Fruit fly (Drosophila melanogaster) whole organism, embryonic: ENCODE data around the gene dmGlut.

Source experiments
- B-H2 ChIP-seq: fragments of 200-800 bp; sonication (Bioruptor generic); optimal IDR thresholded peaks from 2 replicates; lab custom pipeline; 2018; ENCODE audit warnings: missing biosample characterization, mild to moderate bottlenecking, missing genetic modification characterization
- Bdp1 ChIP-seq: fragments of 200-800 bp; sonication (Bioruptor generic); optimal IDR thresholded peaks from 3 replicates; lab custom pipeline; 2016; ENCODE audit warnings: missing biosample characterization, missing genetic modification characterization
- CG10209 ChIP-seq: fragments of 200-800 bp; sonication (Bioruptor generic); optimal IDR thresholded peaks from 3 replicates; lab custom pipeline; 2017; ENCODE audit warnings: missing biosample characterization, mild to moderate bottlenecking, missing genetic modification characterization, missing genetic modification reagents
- CG10565 ChIP-seq: fragments of 200-800 bp; sonication (Bioruptor generic); optimal IDR thresholded peaks from 3 replicates; lab custom pipeline; 2016; ENCODE audit warnings: missing biosample characterization, mild to moderate bottlenecking, missing genetic modification characterization
- CG11398 ChIP-seq: fragments of 200-800 bp; sonication (Bioruptor generic); optimal IDR thresholded peaks from 2 replicates; lab custom pipeline; 2016; ENCODE audit warnings: missing biosample characterization, missing genetic modification characterization
- CG12942 ChIP-seq: fragments of 200-800 bp; sonication (Bioruptor generic); optimal IDR thresholded peaks from 3 replicates; lab custom pipeline; 2016; ENCODE audit warnings: missing biosample characterization, missing genetic modification characterization
- CG14014 ChIP-seq: fragments of 200-800 bp; sonication (Bioruptor generic); IDR thresholded peaks from 2 replicates; pipeline ENCODE4 v1.3.6; 2022; ENCODE audit warnings: missing biosample characterization, missing genetic modification characterization
- CG1529 ChIP-seq: fragments of 200-800 bp; sonication (Bioruptor generic); optimal IDR thresholded peaks from 3 replicates; lab custom pipeline; 2018; ENCODE audit warnings: missing biosample characterization, missing genetic modification characterization
- CG16863 ChIP-seq: fragments of 200-800 bp; sonication (Bioruptor generic); optimal IDR thresholded peaks from 3 replicates; lab custom pipeline; 2016; ENCODE audit warnings: missing biosample characterization, missing genetic modification characterization
- CG2199 ChIP-seq: fragments of 200-800 bp; sonication (Bioruptor generic); IDR thresholded peaks from 3 replicates; pipeline ENCODE4 v1.3.6; 2022; ENCODE audit warnings: missing biosample characterization, missing genetic modification characterization
- CG3407 ChIP-seq: fragments of 200-800 bp; sonication (Bioruptor generic); optimal IDR thresholded peaks from 2 replicates; lab custom pipeline; 2018; ENCODE audit warnings: missing biosample characterization, mild to moderate bottlenecking, missing genetic modification characterization
- CG4730 ChIP-seq: fragments of 200-800 bp; sonication (Bioruptor generic); IDR thresholded peaks from 2 replicates; pipeline ENCODE4 v1.3.6; 2022; ENCODE audit warnings: missing biosample characterization, missing genetic modification characterization
- CG5245 ChIP-seq: fragments of 200-800 bp; sonication (Bioruptor generic); optimal IDR thresholded peaks from 3 replicates; lab custom pipeline; 2016; ENCODE audit warnings: missing biosample characterization, missing genetic modification characterization
- CG6272 ChIP-seq: fragments of 200-800 bp; sonication (Bioruptor generic); IDR thresholded peaks from 2 replicates; pipeline ENCODE4 v1.3.6; 2022; ENCODE audit warnings: missing biosample characterization, missing genetic modification characterization
- Camta ChIP-seq: fragments of 200-800 bp; sonication (Bioruptor generic); optimal IDR thresholded peaks from 2 replicates; lab custom pipeline; 2016; ENCODE audit warnings: missing biosample characterization, missing genetic modification characterization
- CoRest ChIP-seq: fragments of 200-800 bp; sonication (Bioruptor generic); optimal IDR thresholded peaks from 3 replicates; lab custom pipeline; 2018; ENCODE audit warnings: missing biosample characterization, mild to moderate bottlenecking, missing genetic modification characterization, moderate library complexity
- Doc3 ChIP-seq: fragments of 200-800 bp; sonication (Bioruptor generic); IDR thresholded peaks from 3 replicates; pipeline ENCODE4 v1.3.6; 2022; ENCODE audit warnings: missing biosample characterization, missing genetic modification characterization; ENCODE audit not compliant: partially characterized antibody
- Ets65A ChIP-seq: fragments of 200-800 bp; sonication (Bioruptor generic); peaks from one replicate; lab custom pipeline; 2016; ENCODE audit warnings: missing biosample characterization, missing genetic modification characterization
- HLH3B ChIP-seq: fragments of 200-800 bp; sonication (Bioruptor generic); IDR thresholded peaks from 2 replicates; pipeline ENCODE4 v1.3.6; 2022; ENCODE audit warnings: missing biosample characterization, missing genetic modification characterization
- HLH4C ChIP-seq: fragments of 200-800 bp; sonication (Bioruptor generic); IDR thresholded peaks from 3 replicates; pipeline ENCODE4 v1.3.6; 2022; ENCODE audit warnings: missing biosample characterization, missing genetic modification characterization; ENCODE audit not compliant: partially characterized antibody
- HmgZ ChIP-seq: fragments of 200-800 bp; sonication (Bioruptor generic); optimal IDR thresholded peaks from 2 replicates; lab custom pipeline; 2018; ENCODE audit warnings: missing biosample characterization, mild to moderate bottlenecking, missing genetic modification characterization
- Ravus ChIP-seq: fragments of 200-800 bp; sonication (Bioruptor generic); IDR thresholded peaks from 2 replicates; pipeline ENCODE4 v1.3.6; 2022; ENCODE audit warnings: missing biosample characterization, missing genetic modification characterization
- Sin3A ChIP-seq: fragments of >200 bp; optimal IDR thresholded peaks from 2 replicates; lab custom pipeline; 2018
- Tbp ChIP-seq: fragments of >200 bp; optimal IDR thresholded peaks from 2 replicates; lab custom pipeline; 2018; ENCODE audit warnings: missing biosample characterization, missing genetic modification characterization
- Trl ChIP-seq, 3 experiments: fragments of >200 bp in 2 of 3; fragments of 200-800 bp in 1 of 3; sonication (Bioruptor generic) in 1 of 3; optimal IDR thresholded peaks; 2 replicates in 1 of 3; 3 replicates in 2 of 3; lab custom pipeline; 2016 to 2017; ENCODE audit warnings: missing biosample characterization in 1 of 3, missing genetic modification characterization in 1 of 3
- YL-1 ChIP-seq: fragments of 200-800 bp; sonication (Bioruptor generic); optimal IDR thresholded peaks from 3 replicates; lab custom pipeline; 2017; ENCODE audit warnings: missing biosample characterization, mild to moderate bottlenecking, missing genetic modification characterization
- ab ChIP-seq: fragments of 200-800 bp; sonication (Bioruptor generic); optimal IDR thresholded peaks from 2 replicates; lab custom pipeline; 2016; ENCODE audit warnings: missing biosample characterization, missing genetic modification characterization
- chif ChIP-seq, 2 experiments: fragments of 200-800 bp; sonication (Bioruptor generic); optimal IDR thresholded peaks; 3 replicates each; lab custom pipeline; 2016; ENCODE audit warnings: missing biosample characterization in 2 of 2, missing genetic modification characterization in 2 of 2
- corto ChIP-seq: fragments of 200-800 bp; sonication (Bioruptor generic); optimal IDR thresholded peaks from 2 replicates; lab custom pipeline; 2016; ENCODE audit warnings: missing biosample characterization, mild to moderate bottlenecking, missing genetic modification characterization, moderate library complexity
- dan ChIP-seq: fragments of 200-800 bp; sonication (Bioruptor generic); IDR thresholded peaks from 2 replicates; pipeline ENCODE4 v1.3.6; 2022; ENCODE audit warnings: missing biosample characterization, missing genetic modification characterization
- en ChIP-seq: fragments of 200-800 bp; sonication (Bioruptor generic); optimal IDR thresholded peaks from 2 replicates; lab custom pipeline; 2016; ENCODE audit warnings: missing biosample characterization, missing genetic modification characterization
- eve ChIP-seq, 2 experiments: fragments of >200 bp; optimal IDR thresholded peaks; 2 replicates each; lab custom pipeline; 2017; ENCODE audit warnings: missing biosample characterization in 2 of 2, missing genetic modification characterization in 2 of 2
- fd102C ChIP-seq: fragments of 200-800 bp; sonication (Bioruptor generic); optimal IDR thresholded peaks from 2 replicates; lab custom pipeline; 2018; ENCODE audit warnings: missing biosample characterization, mild to moderate bottlenecking, missing genetic modification characterization, moderate library complexity
- fd64A ChIP-seq: fragments of 200-800 bp; sonication (Bioruptor generic); optimal IDR thresholded peaks from 3 replicates; lab custom pipeline; 2018; ENCODE audit warnings: missing biosample characterization, mild to moderate bottlenecking, missing genetic modification characterization
- h ChIP-seq: fragments of >200 bp; optimal IDR thresholded peaks from 2 replicates; lab custom pipeline; 2017
- hbn ChIP-seq: fragments of 200-800 bp; sonication (Bioruptor generic); IDR thresholded peaks from 2 replicates; pipeline ENCODE4 v1.3.6; 2022; ENCODE audit warnings: missing biosample characterization, missing genetic modification characterization; ENCODE audit not compliant: partially characterized antibody
- lbe ChIP-seq: fragments of 200-800 bp; sonication (Bioruptor generic); optimal IDR thresholded peaks from 2 replicates; lab custom pipeline; 2016; ENCODE audit warnings: missing biosample characterization, mild to moderate bottlenecking, missing genetic modification characterization
- lilli ChIP-seq: fragments of 200-800 bp; sonication (Bioruptor generic); optimal IDR thresholded peaks from 3 replicates; lab custom pipeline; 2016; ENCODE audit warnings: missing biosample characterization, missing genetic modification characterization
- lmd ChIP-seq: fragments of 200-800 bp; sonication (Bioruptor generic); IDR thresholded peaks from 2 replicates; pipeline ENCODE4 v1.3.6; 2022; ENCODE audit warnings: missing biosample characterization, missing genetic modification characterization
- lov ChIP-seq, 2 experiments: fragments of 200-800 bp in 1 of 2; fragments of >200 bp in 1 of 2; sonication (Bioruptor generic) in 1 of 2; IDR thresholded peaks in 1 of 2; optimal IDR thresholded peaks in 1 of 2; 2 replicates in 1 of 2; 3 replicates in 1 of 2; pipeline versions ENCODE4 v1.3.6 to Lab custom; 2017 to 2022; ENCODE audit warnings: missing biosample characterization in 1 of 2, missing genetic modification characterization in 1 of 2
- pb ChIP-seq: fragments of 200-800 bp; sonication (Bioruptor generic); optimal IDR thresholded peaks from 3 replicates; lab custom pipeline; 2016; ENCODE audit warnings: missing biosample characterization, missing genetic modification characterization
- rib ChIP-seq: fragments of 200-800 bp; sonication (Bioruptor generic); IDR thresholded peaks from 2 replicates; pipeline ENCODE4 v1.3.6; 2022; ENCODE audit warnings: missing biosample characterization, missing genetic modification characterization
- sens-2 ChIP-seq: fragments of 200-800 bp; sonication (Bioruptor generic); IDR thresholded peaks from 2 replicates; pipeline ENCODE4 v1.3.6; 2022; ENCODE audit warnings: missing biosample characterization, missing genetic modification characterization
- seq ChIP-seq: fragments of 200-800 bp; sonication (Bioruptor generic); IDR thresholded peaks from 2 replicates; pipeline ENCODE4 v1.3.6; 2022; ENCODE audit warnings: missing biosample characterization, missing genetic modification characterization
- sug ChIP-seq: fragments of 200-800 bp; optimal IDR thresholded peaks from 2 replicates; lab custom pipeline; 2019; ENCODE audit warnings: missing biosample characterization, mild to moderate bottlenecking, missing genetic modification characterization, moderate library complexity
- tna ChIP-seq: fragments of 200-800 bp; sonication (Bioruptor generic); IDR thresholded peaks from 2 replicates; pipeline ENCODE4 v1.3.6; 2022; ENCODE audit warnings: missing biosample characterization, missing genetic modification characterization; ENCODE audit not compliant: partially characterized antibody
- unpg ChIP-seq: fragments of 200-800 bp; sonication (Bioruptor generic); optimal IDR thresholded peaks from 3 replicates; lab custom pipeline; 2018; ENCODE audit warnings: missing biosample characterization, mild to moderate bottlenecking, missing genetic modification characterization, moderate library complexity
- vfl ChIP-seq: fragments of 200-800 bp; sonication (Bioruptor generic); optimal IDR thresholded peaks from 2 replicates; lab custom pipeline; 2016; ENCODE audit warnings: missing biosample characterization, missing genetic modification characterization
- vnd ChIP-seq: fragments of 200-800 bp; sonication (Bioruptor generic); IDR thresholded peaks from 3 replicates; pipeline ENCODE4 v1.3.6; 2022; ENCODE audit warnings: missing biosample characterization, missing genetic modification characterization; ENCODE audit not compliant: partially characterized antibody
- vvl ChIP-seq: fragments of 200-800 bp; sonication (Bioruptor generic); IDR thresholded peaks from 2 replicates; pipeline ENCODE4 v1.3.6; 2022; ENCODE audit warnings: missing biosample characterization, missing genetic modification characterization
- wek ChIP-seq: fragments of 200-800 bp; sonication (Bioruptor generic); optimal IDR thresholded peaks from 3 replicates; lab custom pipeline; 2018; ENCODE audit warnings: missing biosample characterization, mild to moderate bottlenecking, missing genetic modification characterization, moderate library complexity
- zfh2 ChIP-seq: fragments of 200-800 bp; sonication (Bioruptor generic); optimal IDR thresholded peaks from 2 replicates; lab custom pipeline; 2016; ENCODE audit warnings: missing biosample characterization, missing genetic modification characterization

dmGlut gene

DNA sequence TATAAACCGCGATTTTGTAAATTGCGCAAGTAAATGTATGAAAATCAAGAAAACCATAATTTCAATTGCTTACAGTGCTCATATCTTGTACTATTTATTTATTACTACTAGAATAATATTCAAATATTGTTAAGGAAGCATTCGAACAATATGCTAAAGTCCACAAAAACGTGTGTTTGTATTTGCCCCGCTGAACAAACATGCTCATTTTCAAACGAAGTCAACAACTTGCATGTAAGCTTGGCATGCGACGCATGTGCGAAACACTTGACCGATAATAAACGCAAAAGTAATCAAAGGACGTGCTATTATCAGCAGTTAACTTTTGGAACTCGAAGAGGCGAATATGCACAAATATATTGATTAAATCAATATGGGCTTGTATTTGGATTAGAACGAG, 6.0 kb upstream of the dmGlut start (continued):
- no peak for TF ChIP-seq Ravus (GFP tag; lab: Robert Waterston, UW)
- TF ChIP-seq lov (optimal IDR thresholded peaks at IDR 0.05; lab: Kevin White, UChicago) = no peak
- TF ChIP-seq lov (GFP tag; IDR thresholded peaks at IDR 0.05; lab: Robert Waterston, UW) = no peak
- no peak; the same call in 1 of the 2 replicates for TF ChIP-seq HLH3B (GFP tag; lab: Robert Waterston, UW)
- TF ChIP-seq dan = no peak
- no peak for TF ChIP-seq CG5245 (GFP tag; lab: Kevin White, UChicago)
- TF ChIP-seq Tbp (GFP tag; lab: Kevin White, UChicago) = no peak
- no peak for TF ChIP-seq corto (GFP tag; lab: Kevin White, UChicago)
- TF ChIP-seq zfh2 (GFP tag; lab: Kevin White, UChicago) = no peak
- TF ChIP-seq pb (GFP tag; lab: Kevin White, UChicago) = no peak
- no peak for TF ChIP-seq en
- no peak for TF ChIP-seq sens-2 (GFP tag; lab: Robert Waterston, UW)
- TF ChIP-seq HmgZ = peak; percentile 60
- no peak for TF ChIP-seq Ets65A (GFP tag; lab: Kevin White, UChicago)
- TF ChIP-seq Bdp1 (GFP tag; lab: Kevin White, UChicago) = peak; percentile 51
- TF ChIP-seq lilli (GFP tag; lab: Kevin White, UChicago) = peak; percentile 26
- peak; percentile 75 for TF ChIP-seq unpg (GFP tag; lab: Kevin White, UChicago)
- TF ChIP-seq eve (GFP tag; optimal IDR thresholded peaks at IDR 0.05; lab: Kevin White, UChicago) = no peak
- TF ChIP-seq wek (GFP tag; lab: Kevin White, UChicago) = peak; percentile 83
- peak; percentile 45 for TF ChIP-seq vvl (GFP tag; lab: Robert Waterston, UW)
- no peak for TF ChIP-seq lbe
- peak; percentile 11 for TF ChIP-seq YL-1
- peak; percentile 78 for TF ChIP-seq seq (GFP tag; lab: Robert Waterston, UW)
- TF ChIP-seq CG4730 (GFP tag; lab: Robert Waterston, UW) = no peak
- TF ChIP-seq tna (GFP tag; lab: Robert Waterston, UW) = no peak
- TF ChIP-seq lmd (GFP tag; lab: Robert Waterston, UW) = no peak
- TF ChIP-seq fd102C (GFP tag; lab: Kevin White, UChicago) = peak; percentile 19
- peak; percentile 7 to 40 for TF ChIP-seq chif (GFP tag; optimal IDR thresholded peaks at IDR 0.05; lab: Kevin White, UChicago)
- peak; percentile 64 for TF ChIP-seq CoRest (tag; lab: Kevin White, UChicago)
- peak; percentile 62 for TF ChIP-seq CG12942 (GFP tag; lab: Kevin White, UChicago)
- TF ChIP-seq HLH4C (GFP tag; lab: Robert Waterston, UW) = no peak
- no peak for TF ChIP-seq CG6272 (GFP tag; lab: Robert Waterston, UW)
- TF ChIP-seq CG2199 = no peak
- TF ChIP-seq CG1529 (GFP tag; lab: Kevin White, UChicago) = peak; percentile 86
- no peak for TF ChIP-seq vfl (GFP tag; lab: Kevin White, UChicago)
- peak; percentile 83 for TF ChIP-seq CG10209 (GFP tag; lab: Kevin White, UChicago)
- no peak for TF ChIP-seq hbn (GFP tag; lab: Robert Waterston, UW)
- TF ChIP-seq CG10565 (GFP tag; lab: Kevin White, UChicago) = no peak
- TF ChIP-seq fd64A = peak; percentile 84
- peak; percentile 60; the same call in 1 of the 2 replicates for TF ChIP-seq CG14014 (GFP tag; lab: Robert Waterston, UW)
- peak; percentile 12 for TF ChIP-seq Camta (GFP tag; lab: Kevin White, UChicago)
- TF ChIP-seq ab = no peak
- peak; percentile 54 for TF ChIP-seq CG11398
- TF ChIP-seq Sin3A (lab: Kevin White, UChicago) = no peak
- TF ChIP-seq Doc3 (GFP tag; lab: Robert Waterston, UW) = no peak
- peak; percentile 87 for TF ChIP-seq CG3407 (GFP tag; lab: Kevin White, UChicago)
- no peak for TF ChIP-seq h (lab: Kevin White, UChicago)
- peak; percentile 37 for TF ChIP-seq CG16863 (GFP tag; lab: Kevin White, UChicago)
- TF ChIP-seq sug (tag; lab: Kevin White, UChicago) = no peak
- no peak for TF ChIP-seq rib
- no peak for TF ChIP-seq Trl (optimal IDR thresholded peaks at IDR 0.05; lab: Kevin White, UChicago)
- peak; percentile 61 for TF ChIP-seq Trl (GFP tag; optimal IDR thresholded peaks at IDR 0.05; lab: Kevin White, UChicago)
- TF ChIP-seq B-H2 (GFP tag; lab: Kevin White, UChicago) = peak; percentile 52
- no peak for TF ChIP-seq vnd (GFP tag; lab: Robert Waterston, UW)
